Fruit fly (Drosophila melanogaster): ENCODE results near the gene CG34307.

- TF ChIP-seq Hr39 (GFP tag; optimal IDR thresholded peaks at IDR 0.05) (no peak), CG31627 (GFP tag; optimal IDR thresholded peaks at IDR 0.05) (no peak), OdsH (GFP tag; optimal IDR thresholded peaks at IDR 0.05) (no peak), pdm3 (GFP tag; optimal IDR thresholded peaks at IDR 0.05) (no peak), CG34406 (GFP tag; optimal IDR thresholded peaks at IDR 0.05) (no peak), Sox14 (GFP tag; optimal IDR thresholded peaks at IDR 0.05) (no peak), Blimp-1 (GFP tag; optimal IDR thresholded peaks at IDR 0.05) (no peak), CG1621 (tag; optimal IDR thresholded peaks at IDR 0.05) (no peak), CG16779 (tag; optimal IDR thresholded peaks at IDR 0.05) (no peak)
Measured at dm6 chr3R:11897282-11897681, at the start of gene CG34307.

All from whole organism, prepupa.